Fruit fly (Drosophila melanogaster) whole organism, embryonic: ENCODE data around the gene CG15034.

Experiments used
- CG10979 ChIP-seq: fragments of 200-800 bp; sonication (Bioruptor generic); optimal IDR thresholded peaks from 2 replicates; lab custom pipeline; 2018; ENCODE audit warnings: missing biosample characterization, mild to moderate bottlenecking, missing genetic modification characterization, moderate library complexity
- CG11398 ChIP-seq: fragments of 200-800 bp; sonication (Bioruptor generic); optimal IDR thresholded peaks from 2 replicates; lab custom pipeline; 2016; ENCODE audit warnings: missing biosample characterization, missing genetic modification characterization
- CG11456 ChIP-seq: fragments of 200-800 bp; sonication (Bioruptor generic); IDR thresholded peaks from 3 replicates; pipeline ENCODE4 v1.3.6; 2022; ENCODE audit warnings: missing biosample characterization, missing genetic modification characterization
- CG12299 ChIP-seq: fragments of 200-800 bp; sonication (Bioruptor generic); optimal IDR thresholded peaks from 2 replicates; lab custom pipeline; 2018; ENCODE audit warnings: missing biosample characterization, mild to moderate bottlenecking, missing genetic modification characterization
- CG12659 ChIP-seq: fragments of 200-800 bp; sonication (Bioruptor generic); optimal IDR thresholded peaks from 3 replicates; lab custom pipeline; 2017; ENCODE audit warnings: mild to moderate bottlenecking, missing biosample characterization, missing genetic modification reagents, missing genetic modification characterization
- CG13424 ChIP-seq: fragments of 200-800 bp; sonication (Bioruptor generic); optimal IDR thresholded peaks from 2 replicates; lab custom pipeline; 2019; ENCODE audit warnings: missing biosample characterization, mild to moderate bottlenecking, missing genetic modification characterization, moderate library complexity
- CG15011 ChIP-seq: fragments of 200-800 bp; sonication (Bioruptor generic); optimal IDR thresholded peaks from 3 replicates; lab custom pipeline; 2018; ENCODE audit warnings: missing biosample characterization, mild to moderate bottlenecking, missing genetic modification characterization
- CG15073 ChIP-seq: fragments of 200-800 bp; sonication (Bioruptor generic); optimal IDR thresholded peaks from 2 replicates; lab custom pipeline; 2016; ENCODE audit warnings: missing biosample characterization, missing genetic modification characterization
- CG1647 ChIP-seq: fragments of 200-800 bp; sonication (Bioruptor generic); optimal IDR thresholded peaks from 3 replicates; lab custom pipeline; 2016; ENCODE audit warnings: missing biosample characterization, missing genetic modification characterization
- CG3838 ChIP-seq: fragments of 200-800 bp; sonication (Bioruptor generic); optimal IDR thresholded peaks from 3 replicates; lab custom pipeline; 2016; ENCODE audit warnings: missing biosample characterization, missing genetic modification characterization
- CG4360 ChIP-seq: fragments of 200-800 bp; sonication (Bioruptor generic); IDR thresholded peaks from 2 replicates; pipeline ENCODE4 v1.3.6; 2022; ENCODE audit warnings: missing biosample characterization, missing genetic modification characterization
- CG4730 ChIP-seq: fragments of 200-800 bp; sonication (Bioruptor generic); IDR thresholded peaks from 2 replicates; pipeline ENCODE4 v1.3.6; 2022; ENCODE audit warnings: missing biosample characterization, missing genetic modification characterization
- CG4820 ChIP-seq: fragments of 200-800 bp; sonication (Bioruptor generic); optimal IDR thresholded peaks from 3 replicates; lab custom pipeline; 2016; ENCODE audit warnings: missing biosample characterization, missing genetic modification characterization
- CG5953 ChIP-seq: fragments of 200-800 bp; sonication (Bioruptor generic); IDR thresholded peaks from 2 replicates; pipeline ENCODE4 v1.3.6; 2022; ENCODE audit warnings: missing biosample characterization, missing genetic modification characterization
- CG6813 ChIP-seq: fragments of 200-800 bp; sonication (Bioruptor generic); optimal IDR thresholded peaks from 2 replicates; lab custom pipeline; 2017; ENCODE audit warnings: missing biosample characterization, missing genetic modification characterization, mild to moderate bottlenecking, moderate library complexity, missing genetic modification reagents
- CG8281 ChIP-seq: fragments of 200-800 bp; sonication (Bioruptor generic); optimal IDR thresholded peaks from 2 replicates; lab custom pipeline; 2018; ENCODE audit warnings: missing biosample characterization, mild to moderate bottlenecking, missing genetic modification characterization, moderate library complexity
- CG8388 ChIP-seq: fragments of 200-800 bp; sonication (Bioruptor generic); optimal IDR thresholded peaks from 2 replicates; lab custom pipeline; 2019; ENCODE audit warnings: missing biosample characterization, mild to moderate bottlenecking, missing genetic modification characterization, moderate library complexity
- CG8765 ChIP-seq: fragments of 200-800 bp; sonication (Bioruptor generic); IDR thresholded peaks from 2 replicates; pipeline ENCODE4 v1.3.6; 2022; ENCODE audit warnings: missing biosample characterization, missing genetic modification characterization
- CG9817 ChIP-seq: fragments of 200-800 bp; sonication (Bioruptor generic); optimal IDR thresholded peaks from 2 replicates; lab custom pipeline; 2018; ENCODE audit warnings: missing biosample characterization, mild to moderate bottlenecking, missing genetic modification characterization, moderate library complexity
- Chrac-16 ChIP-seq: fragments of 200-800 bp; sonication (Bioruptor generic); optimal IDR thresholded peaks from 3 replicates; lab custom pipeline; 2016; ENCODE audit warnings: missing biosample characterization, missing genetic modification characterization
- CrebB ChIP-seq: fragments of 200-800 bp; sonication (Bioruptor generic); optimal IDR thresholded peaks from 3 replicates; lab custom pipeline; 2018; ENCODE audit warnings: missing biosample characterization, mild to moderate bottlenecking, missing genetic modification characterization
- Dbx ChIP-seq: fragments of 200-800 bp; sonication (Bioruptor generic); IDR thresholded peaks from 3 replicates; pipeline ENCODE4 v1.3.6; 2022; ENCODE audit warnings: missing biosample characterization, missing genetic modification characterization
- Elba2 ChIP-seq: fragments of 200-800 bp; sonication (Bioruptor generic); optimal IDR thresholded peaks from 3 replicates; lab custom pipeline; 2016; ENCODE audit warnings: missing biosample characterization, missing genetic modification characterization
- Fer2 ChIP-seq: fragments of 200-800 bp; sonication (Bioruptor generic); optimal IDR thresholded peaks from 2 replicates; lab custom pipeline; 2018; ENCODE audit warnings: missing biosample characterization, mild to moderate bottlenecking, missing genetic modification characterization, moderate library complexity
- Med ChIP-seq: fragments of 200-800 bp; sonication (Bioruptor generic); peaks from one replicate; lab custom pipeline; 2016; ENCODE audit warnings: missing biosample characterization, missing genetic modification characterization, mild to moderate bottlenecking, inconsistent platforms, moderate library complexity
- Mrtf ChIP-seq: fragments of 200-800 bp; sonication (Bioruptor generic); IDR thresholded peaks from 3 replicates; pipeline ENCODE4 v1.3.6; 2022; ENCODE audit warnings: missing biosample characterization, missing genetic modification characterization
- NC2α ChIP-seq: fragments of 200-800 bp; sonication (Bioruptor generic); optimal IDR thresholded peaks from 2 replicates; lab custom pipeline; 2016; ENCODE audit warnings: missing biosample characterization, missing genetic modification characterization
- Opbp ChIP-seq: fragments of 200-800 bp; sonication (Bioruptor generic); IDR thresholded peaks from 3 replicates; pipeline ENCODE4 v1.3.6; 2022; ENCODE audit warnings: missing biosample characterization, missing genetic modification characterization; ENCODE audit not compliant: partially characterized antibody
- Pdp1 ChIP-seq, 2 experiments: fragments of 200-800 bp; sonication (Bioruptor generic); optimal IDR thresholded peaks; 3 replicates each; lab custom pipeline; 2016; ENCODE audit warnings: missing biosample characterization in 2 of 2, missing genetic modification characterization in 2 of 2, mild to moderate bottlenecking in 1 of 2, moderate library complexity in 1 of 2
- Sin3A ChIP-seq: fragments of >200 bp; optimal IDR thresholded peaks from 2 replicates; lab custom pipeline; 2018
- Six4 ChIP-seq: fragments of 200-800 bp; sonication (Bioruptor generic); optimal IDR thresholded peaks from 2 replicates; lab custom pipeline; 2016; ENCODE audit warnings: missing biosample characterization, missing genetic modification characterization
- cas ChIP-seq: fragments of 200-800 bp; sonication (Bioruptor generic); IDR thresholded peaks from 2 replicates; pipeline ENCODE4 v1.3.6; 2022; ENCODE audit warnings: missing biosample characterization, missing genetic modification characterization
- emc ChIP-seq: fragments of 200-800 bp; sonication (Bioruptor generic); optimal IDR thresholded peaks from 2 replicates; lab custom pipeline; 2016; ENCODE audit warnings: missing biosample characterization, missing genetic modification characterization
- exex ChIP-seq: fragments of 200-800 bp; sonication (Bioruptor generic); optimal IDR thresholded peaks from 4 replicates; lab custom pipeline; 2018; ENCODE audit warnings: missing biosample characterization, mild to moderate bottlenecking, missing genetic modification characterization, moderate library complexity
- fd102C ChIP-seq: fragments of 200-800 bp; sonication (Bioruptor generic); optimal IDR thresholded peaks from 2 replicates; lab custom pipeline; 2018; ENCODE audit warnings: missing biosample characterization, mild to moderate bottlenecking, missing genetic modification characterization, moderate library complexity
- grau ChIP-seq: fragments of 200-800 bp; optimal IDR thresholded peaks from 3 replicates; lab custom pipeline; 2019; ENCODE audit warnings: missing biosample characterization, mild to moderate bottlenecking, missing genetic modification characterization, moderate library complexity
- ind ChIP-seq: fragments of 200-800 bp; sonication (Bioruptor generic); optimal IDR thresholded peaks from 3 replicates; lab custom pipeline; 2016; ENCODE audit warnings: missing biosample characterization, missing genetic modification characterization
- ken ChIP-seq: fragments of 200-800 bp; sonication (Bioruptor generic); IDR thresholded peaks from 3 replicates; pipeline ENCODE4 v1.3.6; 2022; ENCODE audit warnings: missing biosample characterization, missing genetic modification characterization
- mam ChIP-seq: fragments of 200-800 bp; sonication (Bioruptor generic); optimal IDR thresholded peaks from 3 replicates; lab custom pipeline; 2016; ENCODE audit warnings: missing biosample characterization, missing genetic modification characterization
- mld ChIP-seq: fragments of 200-800 bp; sonication (Bioruptor generic); IDR thresholded peaks from 3 replicates; pipeline ENCODE4 v1.3.6; 2022; ENCODE audit warnings: missing biosample characterization, missing genetic modification characterization; ENCODE audit not compliant: partially characterized antibody
- pb ChIP-seq: fragments of 200-800 bp; sonication (Bioruptor generic); optimal IDR thresholded peaks from 3 replicates; lab custom pipeline; 2016; ENCODE audit warnings: missing biosample characterization, missing genetic modification characterization
- ro ChIP-seq: fragments of 200-800 bp; sonication (Bioruptor generic); IDR thresholded peaks from 2 replicates; pipeline ENCODE4 v1.3.6; 2022; ENCODE audit warnings: missing biosample characterization, missing genetic modification characterization
- sr ChIP-seq: fragments of 200-800 bp; sonication (Bioruptor generic); IDR thresholded peaks from 3 replicates; pipeline ENCODE4 v1.3.6; 2022; ENCODE audit warnings: missing biosample characterization, missing genetic modification characterization
- tin ChIP-seq: fragments of 200-800 bp; sonication (Bioruptor generic); optimal IDR thresholded peaks from 3 replicates; lab custom pipeline; 2016; ENCODE audit warnings: missing biosample characterization, missing genetic modification characterization
- ttk ChIP-seq: fragments of 200-800 bp; sonication (Bioruptor generic); IDR thresholded peaks from 2 replicates; pipeline ENCODE4 v2.1.2; 2022; ENCODE audit warnings: missing biosample characterization, missing genetic modification characterization
- twi ChIP-seq: fragments of 200-800 bp; optimal IDR thresholded peaks from 2 replicates; lab custom pipeline; 2019; ENCODE audit warnings: missing biosample characterization, mild to moderate bottlenecking, missing genetic modification characterization, moderate library complexity
- unpg ChIP-seq: fragments of 200-800 bp; sonication (Bioruptor generic); optimal IDR thresholded peaks from 3 replicates; lab custom pipeline; 2018; ENCODE audit warnings: missing biosample characterization, mild to moderate bottlenecking, missing genetic modification characterization, moderate library complexity
- zen2 ChIP-seq: fragments of 200-800 bp; sonication (Bioruptor generic); IDR thresholded peaks from 3 replicates; pipeline ENCODE4 v1.3.6; 2022; ENCODE audit warnings: missing biosample characterization, missing genetic modification characterization; ENCODE audit not compliant: partially characterized antibody
- zf30C ChIP-seq: fragments of 200-800 bp; sonication (Bioruptor generic); optimal IDR thresholded peaks from 3 replicates; lab custom pipeline; 2018; ENCODE audit warnings: missing biosample characterization, mild to moderate bottlenecking, missing genetic modification characterization
- zfh1 ChIP-seq: fragments of 200-800 bp; sonication (Bioruptor generic); IDR thresholded peaks from 3 replicates; pipeline ENCODE4 v1.3.6; 2022; ENCODE audit warnings: missing biosample characterization, missing genetic modification characterization

CG15034 gene

DNA sequence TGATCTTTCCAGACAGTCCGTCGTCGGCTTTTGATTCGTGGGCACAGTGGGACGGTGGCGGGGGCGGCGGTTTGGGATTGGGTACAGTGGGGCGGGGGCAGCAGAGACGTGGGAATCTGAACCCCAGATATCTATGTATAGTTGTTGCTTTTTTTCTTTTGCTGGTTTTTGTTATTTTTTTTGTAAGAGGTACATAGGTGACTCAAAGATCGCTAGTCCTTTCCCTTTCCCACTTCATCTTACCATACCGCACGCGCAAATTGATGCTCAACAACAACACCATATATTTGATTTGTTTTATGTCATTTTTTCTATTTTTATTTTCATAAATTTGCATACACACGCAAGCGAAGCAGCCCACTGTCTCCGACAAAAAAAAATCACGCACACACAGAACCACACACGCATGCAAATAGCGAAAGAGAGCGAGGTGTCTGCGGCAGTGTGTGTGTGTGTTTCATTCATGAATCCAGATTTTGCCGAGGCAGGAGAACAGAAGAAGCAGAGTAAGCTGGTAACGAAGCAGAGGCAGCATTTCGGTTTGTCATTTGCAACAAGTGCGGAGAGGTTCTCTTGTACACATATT, 41.5 kb downstream of the CG15034 start (continued):
- TF ChIP-seq emc (GFP tag; lab: Kevin White, UChicago): no peak
- TF ChIP-seq CG8281 (tag; lab: Kevin White, UChicago): peak; percentile 18
- TF ChIP-seq CG15011 (GFP tag; lab: Kevin White, UChicago): peak; percentile 11
- no peak for TF ChIP-seq ro (GFP tag; lab: Robert Waterston, UW)
- peak; percentile 10 for TF ChIP-seq CG15073 (GFP tag; lab: Kevin White, UChicago)
- no peak for TF ChIP-seq CG12299
- TF ChIP-seq fd102C (GFP tag; lab: Kevin White, UChicago): no peak
- TF ChIP-seq ttk (GFP tag; lab: Robert Waterston, UW): peak; percentile 15; the same call in 1 of the 2 replicates
- TF ChIP-seq CG10979 (tag; lab: Kevin White, UChicago): peak; percentile 65
- TF ChIP-seq exex (tag; lab: Kevin White, UChicago): no peak
- no peak for TF ChIP-seq NC2α (GFP tag; lab: Kevin White, UChicago)
- peak; percentile 60; the same call in 1 of the 3 replicates for TF ChIP-seq CG11456 (GFP tag; lab: Robert Waterston, UW)
- no peak for TF ChIP-seq Six4 (GFP tag; lab: Kevin White, UChicago)
- TF ChIP-seq sr (GFP tag; lab: Robert Waterston, UW): peak; percentile 60; the same call in 2 of the 3 replicates
- no peak for TF ChIP-seq cas (GFP tag; lab: Robert Waterston, UW)
- TF ChIP-seq CG5953 (GFP tag; lab: Robert Waterston, UW): no peak
- peak; percentile 49 for TF ChIP-seq CG4820 (GFP tag; lab: Kevin White, UChicago)
- no peak for TF ChIP-seq CG11398
- TF ChIP-seq CG9817 (tag; lab: Kevin White, UChicago): no peak
- peak; percentile 55; the same call in 1 of the 2 replicates for TF ChIP-seq CG4360 (GFP tag; lab: Robert Waterston, UW)
- peak; percentile 64 for TF ChIP-seq grau (tag; lab: Kevin White, UChicago)
- TF ChIP-seq Pdp1 (GFP tag; optimal IDR thresholded peaks at IDR 0.05; lab: Kevin White, UChicago): peak; percentile 22 to 30
- TF ChIP-seq mam: peak; percentile 12
- TF ChIP-seq Elba2 (GFP tag; lab: Kevin White, UChicago): no peak
- TF ChIP-seq CG13424 (tag; lab: Kevin White, UChicago): peak; percentile 55
- peak; percentile 91 for TF ChIP-seq Med
- TF ChIP-seq CG1647: peak; percentile 16
- TF ChIP-seq mld (GFP tag; lab: Robert Waterston, UW): no peak
- peak; percentile 47 for TF ChIP-seq ind
- no peak for TF ChIP-seq ken (GFP tag; lab: Robert Waterston, UW)
- no peak for TF ChIP-seq zf30C (GFP tag; lab: Kevin White, UChicago)
- no peak for TF ChIP-seq CG4730 (GFP tag; lab: Robert Waterston, UW)
- no peak for TF ChIP-seq CrebB
- 0 out of 3 replicates have a peak, but pooled peaks have one; percentile 28 for TF ChIP-seq zfh1 (GFP tag; lab: Robert Waterston, UW)
- 0 out of 3 replicates have a peak, but pooled peaks have one; percentile 41 for TF ChIP-seq Dbx (GFP tag; lab: Robert Waterston, UW)
- TF ChIP-seq unpg (GFP tag; lab: Kevin White, UChicago): peak; percentile 63
- peak; percentile 7 for TF ChIP-seq Fer2
- no peak for TF ChIP-seq zen2
- no peak for TF ChIP-seq CG3838
- TF ChIP-seq CG8765: no peak
- TF ChIP-seq CG6813: peak; percentile 48
- peak; percentile 39 for TF ChIP-seq CG8388 (GFP tag; lab: Kevin White, UChicago)
- 0 out of 3 replicates have a peak, but pooled peaks have one; percentile 38 for TF ChIP-seq Mrtf (GFP tag; lab: Robert Waterston, UW)
- no peak for TF ChIP-seq Opbp (GFP tag; lab: Robert Waterston, UW)
- no peak for TF ChIP-seq pb (GFP tag; lab: Kevin White, UChicago)
- peak; percentile 27 for TF ChIP-seq CG12659 (GFP tag; lab: Kevin White, UChicago)
- TF ChIP-seq Chrac-16 (GFP tag; lab: Kevin White, UChicago): peak; percentile 53
- no peak for TF ChIP-seq Sin3A (lab: Kevin White, UChicago)
- peak; percentile 37 for TF ChIP-seq twi (tag; lab: Kevin White, UChicago)
- TF ChIP-seq tin (GFP tag; lab: Kevin White, UChicago): peak; percentile 52
